Worm (Caenorhabditis elegans) whole organism, L3 larva: ENCODE measurements around the gene irld-65.

Experiments used
- ama-1 ChIP-seq: fragments of 150-350 bp; optimal IDR thresholded peaks from 2 replicates; lab custom pipeline; 2018
- ceh-16 ChIP-seq: sonication (generic microtip); optimal IDR thresholded peaks from 2 replicates; lab custom pipeline; 2017; ENCODE audit warnings: missing biosample characterization, missing genetic modification characterization
- ceh-9 ChIP-seq: sonication (generic microtip); optimal IDR thresholded peaks from 2 replicates; lab custom pipeline; 2018; ENCODE audit warnings: missing biosample characterization, missing genetic modification characterization
- egl-5 ChIP-seq: fragments of 150-350 bp; optimal IDR thresholded peaks from 2 replicates; lab custom pipeline; 2017; ENCODE audit warnings: missing biosample characterization, missing genetic modification reagents, missing genetic modification characterization, inconsistent platforms
- elt-1 ChIP-seq: fragments of 150-350 bp; optimal IDR thresholded peaks from 2 replicates; lab custom pipeline; 2014; ENCODE audit warnings: missing biosample characterization, missing genetic modification characterization
- elt-2 ChIP-seq: sonication (generic microtip); optimal IDR thresholded peaks from 2 replicates; lab custom pipeline; 2016; ENCODE audit warnings: missing genetic modification reagents, mild to moderate bottlenecking, missing genetic modification characterization, missing compliant biosample characterization
- mdl-1 ChIP-seq: fragments of 150-350 bp; optimal IDR thresholded peaks from 2 replicates; lab custom pipeline; 2014; ENCODE audit warnings: missing biosample characterization, missing genetic modification characterization
- nhr-77 ChIP-seq: fragments of 150-350 bp; optimal IDR thresholded peaks from 2 replicates; lab custom pipeline; 2014; ENCODE audit warnings: missing biosample characterization, missing genetic modification characterization
- skn-1 ChIP-seq: fragments of 150-350 bp; optimal IDR thresholded peaks from 2 replicates; lab custom pipeline; 2014; ENCODE audit warnings: missing biosample characterization, missing genetic modification characterization
- snpc-4 ChIP-seq: fragments of 150-350 bp; optimal IDR thresholded peaks from 2 replicates; lab custom pipeline; 2014; ENCODE audit warnings: missing biosample characterization, missing genetic modification characterization
- unc-62 ChIP-seq: fragments of 150-350 bp; sonication (generic microtip); optimal IDR thresholded peaks from 4 replicates; lab custom pipeline; 2014; ENCODE audit warnings: missing biosample characterization, missing genetic modification reagents, missing genetic modification characterization
- zag-1 ChIP-seq: fragments of 150-350 bp; optimal IDR thresholded peaks from 2 replicates; lab custom pipeline; 2014; ENCODE audit warnings: missing biosample characterization, missing genetic modification characterization

DNA sequence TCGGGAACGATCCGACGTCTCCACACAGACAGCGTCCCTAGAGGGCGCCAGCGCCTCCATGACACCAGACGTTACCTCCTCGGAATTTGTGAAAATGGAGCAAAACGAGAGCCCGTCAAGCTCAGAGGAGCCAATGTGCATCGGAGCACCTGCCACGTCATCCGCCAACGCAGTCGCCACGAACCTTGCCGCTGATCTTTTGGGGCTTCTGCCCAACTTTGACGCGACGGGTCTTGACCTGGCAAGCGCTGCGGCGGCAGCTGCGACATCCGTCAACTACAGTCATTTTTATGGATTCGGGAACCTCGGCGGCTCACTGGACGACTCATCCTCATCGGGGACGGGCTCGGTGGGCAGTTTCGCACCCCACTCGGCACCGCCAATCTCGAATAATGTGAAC lies 47.7 kb upstream of the irld-65 start:
- no peak for TF ChIP-seq ama-1 (lab: Kevin White, UChicago)
- TF ChIP-seq unc-62 (GFP tag; lab: Kevin White, UChicago), result no peak
- no peak for TF ChIP-seq ceh-9
- TF ChIP-seq nhr-77 (tag; lab: Kevin White, UChicago), result no peak
- TF ChIP-seq mdl-1 (tag; lab: Kevin White, UChicago), result no peak
- TF ChIP-seq snpc-4, result no peak
- TF ChIP-seq elt-1 (tag; lab: Kevin White, UChicago), result no peak
- no peak for TF ChIP-seq egl-5 (tag; lab: Kevin White, UChicago)
- TF ChIP-seq zag-1 (tag; lab: Kevin White, UChicago), result no peak
- TF ChIP-seq ceh-16 (tag; lab: Kevin White, UChicago), result no peak
- TF ChIP-seq elt-2 (tag; lab: Kevin White, UChicago), result no peak
- TF ChIP-seq skn-1 (tag; lab: Kevin White, UChicago), result no peak
